Fruit fly (Drosophila melanogaster) S2 (cell line): Measurements from ENCODE around the gene CG17633.

Experiments used
- CG8478 ChIP-seq: fragments of >200 bp; optimal IDR thresholded peaks from 2 replicates; lab custom pipeline; 2018
- CTCF ChIP-seq, 2 experiments: fragments of >200 bp; optimal IDR thresholded peaks; 2 replicates each; lab custom pipeline; 2018

The CG17633 gene

DNA sequence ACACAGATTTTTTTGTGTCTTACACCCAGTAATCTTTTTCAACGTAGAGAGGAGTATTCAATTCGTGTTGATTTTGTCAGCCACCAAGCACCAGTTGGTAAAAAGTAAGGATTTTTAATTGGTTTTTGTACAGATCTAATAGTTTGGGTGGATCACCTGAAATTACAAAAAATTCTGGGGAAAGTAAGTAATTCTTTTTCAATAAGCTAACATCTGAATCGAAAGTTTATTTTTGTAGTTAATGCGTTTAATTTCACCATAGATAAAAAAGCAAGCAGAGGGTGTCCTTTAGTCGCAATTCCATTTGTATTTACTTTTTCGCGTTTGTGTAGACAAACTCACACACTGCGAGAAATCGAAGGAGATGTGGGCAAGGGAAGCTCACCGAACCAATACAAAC, 14.0 kb upstream of the CG17633 start:
- TF ChIP-seq CTCF (optimal IDR thresholded peaks at IDR 0.05; lab: Kevin White, UChicago) (no peak), CG8478 (no peak)

DNA sequence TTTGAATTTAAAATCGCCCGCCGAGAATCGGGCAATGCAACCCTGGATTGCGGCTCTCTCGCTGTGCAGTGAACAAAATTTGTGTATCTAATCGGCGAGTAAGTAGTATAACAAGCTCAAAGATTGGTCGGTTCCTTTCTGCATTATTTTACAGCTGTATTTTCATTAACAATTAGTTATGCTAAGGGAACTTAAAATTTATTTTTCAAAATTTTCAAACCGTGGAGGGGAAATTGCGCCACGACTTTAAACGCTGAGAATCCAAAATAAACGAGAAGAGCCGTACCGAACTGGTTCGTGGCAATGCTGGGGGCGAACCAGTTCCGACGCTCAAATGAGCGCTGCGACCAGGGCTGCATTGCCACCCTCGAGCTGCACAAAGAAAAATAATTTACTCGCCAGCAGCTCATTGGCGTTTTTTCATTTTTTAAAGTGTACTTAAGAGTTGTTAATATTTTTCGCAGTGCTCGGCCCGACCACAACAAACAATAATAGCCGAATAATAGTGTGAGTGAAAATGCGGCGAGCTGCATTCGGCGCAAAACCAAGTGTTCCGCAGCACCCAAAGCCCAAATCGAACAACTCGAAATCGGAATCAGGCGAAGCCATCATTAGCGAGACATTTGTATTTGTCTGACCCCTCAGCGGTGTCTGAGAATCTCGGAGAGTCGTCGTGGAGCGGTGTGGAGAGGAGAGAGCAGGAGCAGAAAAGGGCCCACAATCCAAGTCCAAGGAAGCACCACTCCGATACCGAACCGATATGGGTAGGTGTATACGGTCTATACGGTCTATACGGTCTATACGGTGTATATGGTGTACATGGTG, 10.7 kb upstream of the CG17633 start, which contains the start of gene zf30C:
Gene zf30C (plus strand): TSS at position 353 of the 825 bp plus-strand sequence.
- no peak for TF ChIP-seq CG8478

DNA sequence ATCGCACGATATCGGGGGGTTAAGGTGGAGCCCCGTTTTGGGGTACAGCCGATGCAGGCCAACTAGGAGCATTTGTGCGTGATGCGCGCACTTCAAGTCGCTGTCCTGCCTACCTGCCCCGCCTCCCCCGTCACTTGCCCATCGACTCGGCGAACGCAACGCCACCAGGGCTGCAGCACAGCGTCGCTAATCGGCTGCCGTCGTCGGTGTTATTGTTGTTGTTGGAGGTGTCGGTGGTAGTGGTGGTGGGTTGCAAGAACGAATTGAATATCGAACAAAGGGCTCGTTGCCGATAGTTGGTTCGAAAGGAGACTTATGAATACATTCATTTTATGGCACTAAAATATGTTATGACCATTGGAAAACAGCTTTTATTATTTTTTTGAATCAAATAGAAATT, 10.0 kb upstream of the CG17633 start:
- TF ChIP-seq CG8478 (no peak), CTCF (optimal IDR thresholded peaks at IDR 0.05; lab: Kevin White, UChicago) (no peak)

DNA sequence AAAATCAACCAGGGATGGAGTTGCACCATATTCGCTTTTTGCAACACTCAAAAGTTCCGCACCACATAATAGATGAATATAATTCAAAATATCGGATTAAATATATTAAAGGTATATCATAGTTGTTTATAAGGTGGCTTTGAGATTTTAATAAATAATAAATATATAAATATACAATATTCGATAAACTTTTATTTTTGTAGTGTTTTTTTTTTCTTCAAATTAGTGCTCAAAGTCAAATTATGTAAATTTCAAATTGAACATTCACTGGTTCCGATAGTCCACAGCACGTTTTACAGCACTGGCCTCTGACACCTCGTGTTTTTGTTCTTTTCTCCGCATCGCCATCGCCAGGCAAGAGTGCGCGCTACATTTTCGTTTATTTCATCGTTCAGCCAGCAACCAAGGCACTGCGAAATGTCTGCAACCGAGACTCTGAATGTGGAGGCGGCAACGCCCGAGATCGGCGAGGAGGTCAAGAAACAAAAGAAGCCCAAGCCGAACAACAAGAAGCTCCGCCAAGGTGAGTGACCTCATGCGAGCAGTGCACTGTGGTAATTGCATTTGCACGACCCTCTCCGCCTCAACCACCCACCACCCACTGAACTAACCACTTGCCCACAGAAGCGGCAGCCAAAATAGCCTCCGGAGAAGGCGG, 5.5 kb upstream of the CG17633 start, which contains the start of the genes Taf11 and und:
Gene Taf11 (minus strand): TSS at position 51 of the 658 bp plus-strand sequence.
Gene und (plus strand): TSS at position 158 of the 658 bp plus-strand sequence.
- no peak for TF ChIP-seq CTCF (optimal IDR thresholded peaks at IDR 0.05; lab: Kevin White, UChicago)
- no peak for TF ChIP-seq CG8478

DNA sequence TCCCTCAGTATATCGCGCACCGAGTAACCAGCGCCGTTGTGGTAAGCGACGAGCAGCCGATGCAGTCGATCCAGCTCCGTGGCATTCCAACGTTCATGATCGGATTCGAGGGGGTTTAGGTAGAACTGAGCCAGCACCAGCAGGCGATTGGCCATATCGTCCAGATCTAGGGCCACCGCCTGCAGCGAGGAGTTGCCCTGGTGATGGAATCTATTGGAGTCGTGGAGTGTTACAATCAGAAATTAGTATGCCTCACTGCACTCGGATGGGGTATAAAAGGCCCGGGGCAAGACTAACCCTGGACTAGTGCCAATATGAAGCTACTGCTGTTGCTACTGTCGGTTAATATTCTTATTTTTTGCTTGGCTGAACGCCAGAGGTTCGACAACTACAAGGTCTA, 2.1 kb upstream of the CG17633 start, which contains the start of gene CG4017:
Gene CG4017 (plus strand): TSS at position 301 of the 400 bp plus-strand sequence.
- TF ChIP-seq CG8478 (no peak), CTCF (optimal IDR thresholded peaks at IDR 0.05; lab: Kevin White, UChicago) (no peak)

DNA sequence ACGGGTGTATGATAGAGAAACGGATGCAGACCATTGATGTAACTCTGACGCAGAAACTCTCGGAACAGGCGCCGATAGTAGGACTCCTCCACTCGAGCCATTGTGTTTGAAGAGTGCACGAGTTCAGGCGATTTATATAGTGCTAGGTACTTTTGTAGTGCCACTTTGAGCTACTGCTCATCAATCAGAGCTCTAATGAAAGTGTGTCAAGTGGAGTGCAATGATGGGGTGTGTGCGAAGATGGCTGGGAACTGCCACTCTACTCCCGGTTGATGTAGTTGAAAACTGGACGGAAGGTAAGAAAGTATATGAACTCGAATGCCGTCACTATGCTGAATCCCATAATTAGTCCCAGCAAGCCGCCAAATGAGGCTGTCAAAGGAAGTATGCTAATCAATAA, 2.0 kb downstream of the CG17633 start, which contains the start of gene ppk18:
Gene ppk18 (minus strand): TSS at position 101 of the 400 bp plus-strand sequence.
- TF ChIP-seq CG8478 (no peak), CTCF (optimal IDR thresholded peaks at IDR 0.05; lab: Kevin White, UChicago) (no peak)

DNA sequence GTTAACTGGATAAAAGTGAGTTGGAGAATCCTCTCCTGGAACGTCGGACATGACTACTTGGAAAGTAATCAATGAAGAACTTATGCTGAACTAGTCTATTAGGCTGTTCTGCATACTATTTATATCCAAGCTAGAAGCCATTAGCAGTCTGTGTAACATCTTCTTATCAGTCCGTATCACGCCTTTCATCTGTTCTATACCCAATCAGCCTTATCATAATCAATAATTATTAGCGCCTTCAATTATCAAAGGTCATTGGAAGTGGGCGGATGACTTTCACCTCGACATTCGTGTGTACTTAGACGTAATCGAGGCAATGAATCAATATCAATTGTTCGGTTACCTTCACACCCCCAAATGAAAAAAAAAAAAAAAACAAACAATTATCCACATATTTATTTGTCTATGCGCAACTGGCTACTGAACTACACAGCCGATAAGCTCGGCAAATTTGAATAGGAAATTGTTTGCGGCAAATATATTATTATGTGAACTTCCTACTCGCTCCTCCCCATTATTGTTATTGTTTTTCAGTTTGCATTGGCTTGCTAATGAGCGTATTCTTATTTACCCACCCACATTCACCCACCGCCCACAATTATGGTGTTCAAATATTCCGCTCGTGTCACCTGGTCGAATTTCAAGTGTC, 6.2 kb downstream of the CG17633 start, which contains the start of the genes ppk11 and ppk16:
Gene ppk11 (minus strand): TSS at position 51 of the 649 bp plus-strand sequence.
Gene ppk16 (minus strand): TSS at position 51 of the 649 bp plus-strand sequence.
- TF ChIP-seq CTCF (optimal IDR thresholded peaks at IDR 0.05; lab: Kevin White, UChicago) (no peak), CG8478 (no peak)

DNA sequence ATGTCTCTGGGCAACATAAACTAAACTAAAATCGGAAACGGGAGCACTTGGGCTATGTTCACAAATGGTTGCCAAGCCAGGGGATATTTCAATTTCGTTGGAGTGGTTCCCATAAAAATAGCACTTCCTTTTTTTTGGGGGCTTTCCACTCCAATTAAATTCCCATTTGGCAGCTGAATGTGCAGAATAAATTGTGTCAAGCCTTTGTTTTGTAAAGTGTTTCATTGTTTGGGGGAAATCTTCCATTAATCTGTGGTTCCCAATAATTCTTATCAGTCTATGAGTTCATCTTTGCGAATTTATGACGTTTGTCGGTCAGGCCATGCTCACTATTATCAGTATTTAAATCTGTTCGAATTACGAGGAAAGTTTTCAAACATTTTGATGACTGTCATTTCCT, 9.1 kb downstream of the CG17633 start:
- no peak for TF ChIP-seq CTCF (optimal IDR thresholded peaks at IDR 0.05; lab: Kevin White, UChicago)
- no peak for TF ChIP-seq CG8478

DNA sequence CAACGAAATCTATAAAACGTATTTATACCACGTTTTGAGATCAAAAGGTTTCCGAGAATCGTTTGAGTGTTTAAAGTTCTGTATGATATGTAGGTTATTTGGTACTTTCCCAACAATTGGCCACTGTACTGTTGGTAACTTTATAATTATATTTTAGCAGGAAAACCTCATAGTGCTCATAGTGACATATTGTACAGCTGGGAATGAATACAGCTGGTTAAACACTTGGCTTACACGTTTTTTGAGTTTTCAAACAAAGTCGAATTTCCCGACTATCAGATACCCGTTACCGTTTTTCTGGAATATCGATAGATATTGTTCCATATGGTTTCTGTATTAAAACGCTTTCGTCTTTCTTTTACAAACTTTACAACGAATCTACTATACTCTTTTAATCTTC, 9.6 kb downstream of the CG17633 start:
- no peak for TF ChIP-seq CTCF (optimal IDR thresholded peaks at IDR 0.05; lab: Kevin White, UChicago)
- TF ChIP-seq CG8478 = no peak

DNA sequence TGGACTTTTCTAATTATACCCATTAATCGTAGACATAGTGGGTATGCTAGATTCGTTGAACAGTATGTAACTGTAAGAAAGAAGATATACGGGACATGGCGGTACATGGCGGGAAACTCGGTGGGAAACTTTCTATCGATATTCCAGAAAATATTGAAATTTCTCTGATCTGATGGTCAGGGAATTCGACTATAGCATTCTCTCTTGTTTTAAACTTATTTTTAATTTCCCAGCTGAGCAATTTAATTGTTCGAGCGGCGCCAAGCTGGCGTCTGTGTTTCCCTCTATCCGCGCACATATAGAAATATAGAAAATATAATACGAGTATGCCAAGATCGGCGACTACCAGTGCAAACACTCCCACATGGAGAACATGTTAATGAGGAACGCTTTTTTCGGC, 10.3 kb downstream of the CG17633 start:
- TF ChIP-seq CTCF (optimal IDR thresholded peaks at IDR 0.05; lab: Kevin White, UChicago) = no peak
- TF ChIP-seq CG8478 = no peak

DNA sequence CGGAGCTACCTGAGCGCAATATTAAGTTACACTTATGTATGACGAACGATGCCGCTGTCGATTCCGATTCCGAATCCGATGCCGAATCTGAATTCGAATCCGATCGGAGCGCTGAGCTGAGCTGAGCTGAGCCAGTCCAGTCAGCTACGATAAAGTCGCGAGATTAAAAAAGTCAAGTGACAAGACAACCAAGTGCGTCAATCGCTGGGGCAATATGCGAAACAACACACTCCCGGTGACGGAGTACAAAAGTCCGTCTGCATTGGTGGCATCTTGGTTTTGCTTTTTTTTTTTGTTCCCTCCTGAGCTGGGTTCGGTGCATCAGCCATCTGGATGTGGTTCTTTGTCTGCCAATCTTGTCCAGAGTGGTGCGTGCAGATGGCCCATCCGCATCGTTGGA, 10.9 kb downstream of the CG17633 start:
- no peak for TF ChIP-seq CTCF (optimal IDR thresholded peaks at IDR 0.05; lab: Kevin White, UChicago)
- TF ChIP-seq CG8478 = no peak

DNA sequence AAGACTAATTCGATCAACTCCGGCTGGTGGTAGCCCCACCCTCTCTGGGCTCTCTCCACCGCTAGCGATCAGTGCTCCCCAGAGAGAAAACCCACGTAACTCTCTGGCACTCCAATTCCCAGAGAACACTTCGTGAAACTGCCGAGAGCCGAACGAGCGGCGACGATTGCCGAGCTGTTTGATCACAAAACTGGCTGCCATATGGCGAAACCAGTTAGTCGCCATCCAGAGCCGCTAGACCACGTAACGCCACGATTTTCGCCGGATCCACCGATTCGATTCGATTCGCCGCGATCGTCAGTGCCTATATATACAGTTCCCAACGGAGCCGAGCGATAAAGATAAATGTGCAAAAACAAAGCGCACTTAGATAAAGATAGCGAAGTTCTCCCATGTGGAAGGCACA, 13.3 kb downstream of the CG17633 start, which contains the start of gene IP3K1:
Gene IP3K1 (plus strand): TSS at position 209 of the 406 bp plus-strand sequence.
- TF ChIP-seq CTCF (optimal IDR thresholded peaks at IDR 0.05; lab: Kevin White, UChicago) = no peak
- no peak for TF ChIP-seq CG8478

DNA sequence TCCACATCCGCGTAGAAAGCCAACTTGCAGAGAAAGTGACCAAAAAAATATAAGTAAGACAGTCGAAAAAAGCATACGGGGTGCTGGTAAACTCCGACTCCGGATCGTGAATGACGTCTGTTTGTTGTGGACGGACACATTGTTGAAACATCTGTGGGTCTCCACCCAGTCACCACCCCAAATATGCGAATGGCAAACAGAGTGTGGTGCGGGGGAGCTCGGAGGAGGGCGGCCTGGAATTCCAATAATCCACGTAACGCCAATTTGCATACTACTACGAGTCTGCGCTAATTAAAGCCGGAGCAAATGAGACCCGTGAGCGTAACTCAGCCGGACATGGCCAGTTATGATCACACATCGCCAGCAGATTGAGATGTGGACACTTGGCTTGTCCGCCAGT, 14.3 kb downstream of the CG17633 start:
- TF ChIP-seq CTCF (optimal IDR thresholded peaks at IDR 0.05; lab: Kevin White, UChicago) (no peak), CG8478 (no peak)

DNA sequence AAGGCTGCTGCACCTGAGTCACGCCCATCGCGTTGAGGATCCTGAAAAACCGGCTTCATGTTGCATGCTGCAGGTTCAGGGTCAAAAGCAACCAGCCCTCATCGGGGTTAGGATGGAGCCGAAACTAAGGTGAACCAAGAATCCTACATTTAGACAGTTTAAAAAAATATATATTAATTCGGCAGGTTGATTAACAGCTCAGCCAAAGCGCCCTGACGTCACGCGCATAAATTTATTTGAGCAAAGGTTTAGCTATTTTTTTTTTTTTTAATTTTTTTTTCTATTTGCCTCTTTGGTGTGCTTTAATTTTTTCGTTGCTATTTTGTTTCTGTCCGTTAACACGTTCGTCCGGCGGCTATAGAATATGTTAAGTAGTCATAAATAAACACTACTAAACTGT, 15.6 kb downstream of the CG17633 start:
- TF ChIP-seq CTCF (optimal IDR thresholded peaks at IDR 0.05; lab: Kevin White, UChicago) (no peak), CG8478 (no peak)

DNA sequence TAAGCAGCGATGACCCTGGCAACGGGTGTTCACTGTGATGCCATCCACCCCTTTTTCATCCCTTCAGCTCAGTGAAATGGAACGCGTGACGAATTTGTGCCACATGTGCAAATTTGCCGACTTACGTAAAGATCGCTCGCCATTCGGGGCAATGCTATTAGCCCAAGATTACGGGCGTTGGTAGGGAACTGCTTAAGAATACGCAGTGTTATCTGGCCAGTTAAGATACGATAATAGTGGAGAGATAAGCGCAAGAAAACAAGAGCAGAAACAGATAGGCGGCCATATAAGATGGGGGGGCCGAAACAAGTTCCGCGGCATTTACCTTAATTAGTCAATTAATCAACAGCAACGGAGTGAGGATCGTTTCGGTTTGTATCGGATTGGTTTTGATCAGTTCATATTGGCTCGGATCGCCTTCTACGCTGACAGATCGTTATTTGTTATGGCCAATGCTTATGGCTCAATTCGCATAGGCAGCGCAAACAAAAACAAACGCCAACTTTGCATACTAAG, 17.1 kb downstream of the CG17633 start:
- TF ChIP-seq CTCF (optimal IDR thresholded peaks at IDR 0.05; lab: Kevin White, UChicago) = no peak
- TF ChIP-seq CG8478 = no peak
